Worm (Caenorhabditis elegans) whole organism, midembryonic: ENCODE results near the gene C45H4.21.

Source experiments
- T22C8.4 ChIP-seq: fragments of 200-800 bp; sonication (Bioruptor generic); IDR thresholded peaks from 2 replicates; pipeline ENCODE4 v1.3.6; 2022; ENCODE audit warnings: missing genetic modification characterization, missing compliant biosample characterization
- cog-1 ChIP-seq: sonication (generic microtip); optimal IDR thresholded peaks from 2 replicates; lab custom pipeline; 2016; ENCODE audit warnings: missing genetic modification characterization, missing compliant biosample characterization
- flt-1 ChIP-seq: fragments of 200-800 bp; sonication (Bioruptor generic); IDR thresholded peaks from 2 replicates; pipeline ENCODE4 v1.3.6; 2022; ENCODE audit warnings: missing genetic modification characterization, missing compliant biosample characterization
- klf-2 ChIP-seq: fragments of 200-800 bp; sonication (Bioruptor generic); conservative IDR thresholded peaks from 2 replicates; pipeline ENCODE4 v1.3.6; 2022; ENCODE audit warnings: missing genetic modification reagents, missing genetic modification characterization, missing compliant biosample characterization
- med-1 ChIP-seq: sonication (generic microtip); optimal IDR thresholded peaks from 2 replicates; lab custom pipeline; 2017; ENCODE audit warnings: missing genetic modification characterization, mild to moderate bottlenecking, missing compliant biosample characterization, antibody characterized with exemption, missing genetic modification reagents; ENCODE audit not compliant: insufficient read depth
- ref-1 ChIP-seq: fragments of 200-800 bp; sonication (Bioruptor generic); conservative IDR thresholded peaks from 2 replicates; pipeline ENCODE4 v1.3.6; 2022; ENCODE audit warnings: missing genetic modification reagents, missing genetic modification characterization, missing compliant biosample characterization
- tab-1 ChIP-seq: fragments of 200-800 bp; sonication (Bioruptor generic); IDR thresholded peaks from 2 replicates; pipeline ENCODE4 v1.3.6; 2022; ENCODE audit warnings: missing genetic modification characterization, missing compliant biosample characterization
- ztf-23 ChIP-seq: fragments of 200-800 bp; sonication (Bioruptor generic); IDR thresholded peaks from 2 replicates; pipeline ENCODE4 v1.3.6; 2022; ENCODE audit warnings: missing genetic modification reagents, missing genetic modification characterization, missing compliant biosample characterization
- ztf-29 ChIP-seq: fragments of 200-800 bp; sonication (Bioruptor generic); IDR thresholded peaks from 2 replicates; pipeline ENCODE4 v1.3.6; 2022; ENCODE audit warnings: missing genetic modification reagents, missing genetic modification characterization, missing compliant biosample characterization

C45H4.21 gene

DNA sequence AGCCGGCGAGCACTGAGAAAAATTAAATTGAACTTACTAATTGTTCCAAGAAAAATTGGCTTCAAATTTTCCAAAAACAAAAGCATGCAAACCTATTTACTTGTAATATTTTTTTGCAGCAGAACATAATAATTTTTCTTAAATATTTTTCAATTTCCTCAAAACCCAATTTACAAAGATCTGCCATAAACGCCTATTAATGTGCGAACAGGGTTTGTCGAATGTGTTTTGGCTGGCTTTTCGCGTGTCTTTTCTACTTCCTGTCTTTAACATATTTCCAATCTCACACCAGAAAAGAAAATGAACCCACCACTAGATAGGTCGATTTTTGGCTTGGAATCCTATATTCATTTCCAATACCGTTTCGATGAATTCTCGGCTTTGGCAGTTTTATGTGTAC, 25.9 kb upstream of the C45H4.21 start, which contains the start of gene C45H4.18:
Gene C45H4.18 (plus strand): TSS at position 301 of the 400 bp plus-strand sequence.
- TF ChIP-seq ref-1 (GFP tag; lab: Robert Waterston, UW) (no peak), tab-1 (GFP tag; lab: Robert Waterston, UW) (no peak), klf-2 (GFP tag; lab: Robert Waterston, UW) (no peak), flt-1 (GFP tag; lab: Robert Waterston, UW) (no peak), T22C8.4 (GFP tag; lab: Robert Waterston, UW) (no peak), ztf-29 (GFP tag; lab: Robert Waterston, UW) (no peak), ztf-23 (GFP tag; lab: Robert Waterston, UW) (no peak), med-1 (GFP tag; lab: Kevin White, UChicago) (no peak), cog-1 (no peak)

DNA sequence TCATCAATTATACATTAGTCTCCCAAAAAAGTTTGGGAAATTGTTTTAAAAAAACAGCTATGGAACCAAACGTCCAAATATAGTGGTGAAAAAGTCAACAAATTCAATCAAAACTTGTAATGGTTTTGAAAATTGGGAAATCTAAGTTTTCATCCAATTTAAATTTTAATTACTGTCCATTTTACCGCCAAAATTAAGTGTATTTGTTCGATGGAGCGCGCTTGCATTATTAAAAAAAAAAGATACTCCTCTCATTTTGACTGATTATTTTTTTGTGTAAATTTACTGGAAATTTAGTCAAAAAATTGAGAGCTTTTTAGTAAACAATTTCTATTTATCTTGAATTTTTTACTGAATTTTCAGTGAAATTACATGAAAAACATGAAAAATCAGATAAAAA, 25.1 kb upstream of the C45H4.21 start:
- TF ChIP-seq ref-1 (GFP tag; lab: Robert Waterston, UW) = no peak
- TF ChIP-seq med-1 (GFP tag; lab: Kevin White, UChicago) = no peak
- TF ChIP-seq ztf-29 (GFP tag; lab: Robert Waterston, UW) = no peak
- TF ChIP-seq flt-1 (GFP tag; lab: Robert Waterston, UW) = no peak
- no peak for TF ChIP-seq klf-2 (GFP tag; lab: Robert Waterston, UW)
- no peak for TF ChIP-seq tab-1 (GFP tag; lab: Robert Waterston, UW)
- no peak for TF ChIP-seq T22C8.4 (GFP tag; lab: Robert Waterston, UW)
- TF ChIP-seq ztf-23 (GFP tag; lab: Robert Waterston, UW) = no peak
- no peak for TF ChIP-seq cog-1

DNA sequence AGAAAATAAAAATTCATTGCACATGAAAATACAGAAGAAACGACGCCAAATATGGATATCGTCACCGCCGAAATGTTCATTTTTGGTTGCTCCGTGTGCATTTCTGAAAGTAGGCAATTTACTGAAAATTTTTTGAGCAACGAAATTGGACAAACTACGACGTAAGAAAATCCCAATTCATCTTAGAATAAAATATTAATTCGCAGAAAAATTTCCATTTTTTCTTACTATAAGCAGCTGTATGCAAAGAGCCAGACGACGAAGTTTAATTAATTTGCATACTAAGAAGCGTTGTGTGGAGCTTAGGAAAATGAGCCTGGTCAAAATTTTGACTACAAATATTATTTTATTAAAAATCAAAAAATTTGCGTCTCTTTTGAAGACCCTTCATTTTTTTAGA, 17.3 kb upstream of the C45H4.21 start, which contains the start of gene srbc-19:
Gene srbc-19 (minus strand): TSS at position 101 of the 400 bp plus-strand sequence.
- TF ChIP-seq klf-2 (GFP tag; lab: Robert Waterston, UW) (no peak), ztf-29 (GFP tag; lab: Robert Waterston, UW) (no peak), ref-1 (GFP tag; lab: Robert Waterston, UW) (no peak), T22C8.4 (GFP tag; lab: Robert Waterston, UW) (no peak), flt-1 (GFP tag; lab: Robert Waterston, UW) (no peak), tab-1 (GFP tag; lab: Robert Waterston, UW) (no peak), ztf-23 (GFP tag; lab: Robert Waterston, UW) (no peak)

DNA sequence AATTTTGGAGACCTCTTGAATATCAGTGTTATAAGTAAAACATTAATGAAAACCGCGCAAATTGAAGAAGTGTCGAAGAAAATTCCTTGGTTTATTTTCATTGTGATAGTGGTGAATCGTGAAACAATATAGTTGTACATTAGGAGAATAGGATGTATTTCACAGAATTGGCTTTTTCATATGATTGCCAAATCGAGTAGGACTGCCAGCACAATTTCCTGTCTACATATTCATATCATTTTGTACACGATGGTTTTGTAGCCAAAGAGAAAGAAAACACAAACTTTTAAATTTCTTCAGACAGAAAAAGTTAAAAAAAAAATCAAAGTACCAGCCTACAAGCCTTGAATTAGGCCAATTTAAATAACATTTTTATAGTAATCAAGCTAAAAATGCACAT, 14.4 kb upstream of the C45H4.21 start, which contains the start of gene str-255:
Gene str-255 (minus strand): TSS at position 101 of the 400 bp plus-strand sequence.
- TF ChIP-seq ztf-23 (GFP tag; lab: Robert Waterston, UW) (no peak), ztf-29 (GFP tag; lab: Robert Waterston, UW) (no peak), tab-1 (GFP tag; lab: Robert Waterston, UW) (no peak), ref-1 (GFP tag; lab: Robert Waterston, UW) (no peak)

DNA sequence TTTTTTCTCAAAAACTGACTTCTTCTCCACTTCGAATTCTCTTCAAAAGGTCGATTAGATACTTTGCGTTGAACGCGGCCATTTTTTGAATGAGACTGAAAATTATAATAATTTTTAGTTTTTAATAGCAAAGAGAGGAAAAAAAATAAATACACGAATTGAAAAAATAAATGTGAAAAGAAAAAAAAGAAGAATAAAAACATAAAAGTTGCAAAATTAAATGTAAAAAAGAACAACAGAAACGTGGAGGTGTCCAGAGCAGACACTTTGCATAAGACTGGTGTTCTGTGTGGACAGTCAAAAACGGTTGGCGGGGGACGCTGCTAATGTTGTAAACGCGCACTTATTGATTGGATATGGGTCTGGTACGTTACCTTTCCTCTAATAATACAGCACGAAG, 10.0 kb upstream of the C45H4.21 start, which contains the start of gene C45H4.14:
Gene C45H4.14 (minus strand): TSS at position 101 of the 400 bp plus-strand sequence.
- TF ChIP-seq tab-1 (GFP tag; lab: Robert Waterston, UW) (no peak), ref-1 (GFP tag; lab: Robert Waterston, UW) (no peak), cog-1 (no peak), med-1 (GFP tag; lab: Kevin White, UChicago) (no peak), ztf-29 (GFP tag; lab: Robert Waterston, UW) (no peak), ztf-23 (GFP tag; lab: Robert Waterston, UW) (no peak), flt-1 (GFP tag; lab: Robert Waterston, UW) (no peak), T22C8.4 (GFP tag; lab: Robert Waterston, UW) (no peak), klf-2 (GFP tag; lab: Robert Waterston, UW) (no peak)

DNA sequence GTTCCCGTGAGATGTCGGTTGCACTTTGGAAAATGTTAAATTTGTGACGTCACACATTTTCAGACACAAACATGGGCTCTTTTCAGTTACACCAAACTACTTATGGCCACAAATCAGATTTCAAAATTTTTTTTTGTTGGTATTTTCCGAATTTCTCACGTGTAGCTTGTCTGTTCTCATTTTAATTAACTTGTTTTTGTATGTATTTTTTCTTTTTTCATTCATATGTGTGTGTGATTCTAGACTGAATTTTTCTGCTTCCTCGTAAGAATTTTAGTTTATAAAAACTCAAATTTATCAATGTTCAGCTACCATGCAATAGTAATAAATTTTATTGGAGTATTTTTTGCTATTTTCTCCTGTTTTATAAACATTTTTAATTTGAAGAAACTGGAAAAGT, 7.5 kb upstream of the C45H4.21 start, which contains the start of gene srbc-22:
Gene srbc-22 (plus strand): TSS at position 301 of the 400 bp plus-strand sequence.
- TF ChIP-seq ztf-23 (GFP tag; lab: Robert Waterston, UW) = no peak
- no peak for TF ChIP-seq tab-1 (GFP tag; lab: Robert Waterston, UW)
- no peak for TF ChIP-seq med-1 (GFP tag; lab: Kevin White, UChicago)
- no peak for TF ChIP-seq T22C8.4 (GFP tag; lab: Robert Waterston, UW)
- no peak for TF ChIP-seq klf-2 (GFP tag; lab: Robert Waterston, UW)

DNA sequence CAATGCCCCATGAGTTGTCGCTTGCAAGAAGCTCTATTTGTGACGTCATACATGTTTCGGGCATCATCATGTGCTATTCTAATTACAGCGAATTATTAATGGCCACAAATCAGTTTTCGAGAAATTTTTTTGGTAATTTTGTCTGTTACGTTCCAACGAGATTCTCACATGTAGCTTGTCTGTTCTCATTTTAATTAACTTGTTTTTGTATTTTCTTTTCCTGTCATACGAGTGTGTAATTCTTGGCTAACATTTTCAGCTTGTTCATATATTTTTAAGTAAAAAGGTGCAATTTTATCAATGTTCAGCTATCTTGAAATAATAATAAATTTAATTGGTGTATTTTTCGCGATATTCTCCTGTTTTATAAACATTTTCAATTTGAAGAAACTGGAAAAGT, 5.9 kb upstream of the C45H4.21 start, which contains the start of gene srbc-21:
Gene srbc-21 (plus strand): TSS at position 301 of the 400 bp plus-strand sequence.
- TF ChIP-seq ref-1 (GFP tag; lab: Robert Waterston, UW) (no peak), tab-1 (GFP tag; lab: Robert Waterston, UW) (no peak), klf-2 (GFP tag; lab: Robert Waterston, UW) (no peak), T22C8.4 (GFP tag; lab: Robert Waterston, UW) (no peak), flt-1 (GFP tag; lab: Robert Waterston, UW) (no peak), cog-1 (no peak), ztf-23 (GFP tag; lab: Robert Waterston, UW) (no peak), ztf-29 (GFP tag; lab: Robert Waterston, UW) (no peak), med-1 (GFP tag; lab: Kevin White, UChicago) (no peak)

DNA sequence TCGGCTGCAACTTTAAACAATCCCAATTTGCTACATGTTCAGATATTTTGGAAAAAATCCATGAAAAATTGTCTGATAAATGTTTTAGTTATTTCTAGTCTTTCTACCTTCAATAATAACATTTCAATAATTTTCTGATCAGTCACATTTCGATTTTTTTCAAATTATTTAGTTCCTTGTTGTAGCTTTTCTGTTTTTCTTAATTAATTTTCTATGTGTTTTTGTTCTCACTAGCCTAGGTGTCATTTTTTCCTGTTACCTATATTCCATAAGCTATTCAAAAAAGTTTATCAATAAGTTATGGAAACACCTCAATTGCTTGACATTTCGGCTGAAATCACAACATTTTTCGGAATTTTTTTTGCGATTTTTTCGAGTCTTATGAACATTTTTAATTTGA, 3.9 kb upstream of the C45H4.21 start, which contains the start of gene srbc-23:
Gene srbc-23 (plus strand): TSS at position 301 of the 400 bp plus-strand sequence.
- no peak for TF ChIP-seq ztf-29 (GFP tag; lab: Robert Waterston, UW)

DNA sequence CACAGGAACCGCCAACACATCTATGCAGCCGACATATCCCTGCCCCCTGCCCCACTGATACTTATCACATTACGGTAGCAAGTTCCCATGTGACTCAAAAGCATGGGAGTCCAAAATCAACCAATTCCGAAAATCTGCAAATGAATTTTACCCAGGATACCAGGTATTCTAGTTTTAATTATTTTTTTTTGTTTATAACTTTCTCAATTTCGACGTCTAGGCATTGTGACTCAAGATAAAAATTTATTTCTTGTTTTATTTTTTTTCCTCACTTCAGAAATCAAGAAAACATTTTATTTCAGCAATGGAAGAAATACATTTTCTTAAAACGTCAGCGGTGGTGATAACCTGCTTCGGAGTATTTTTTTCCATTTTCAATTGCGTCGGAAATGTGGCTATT, 2.1 kb upstream of the C45H4.21 start, which contains the start of gene srbc-24:
Gene srbc-24 (plus strand): TSS at position 301 of the 400 bp plus-strand sequence.
- TF ChIP-seq tab-1 (GFP tag; lab: Robert Waterston, UW) (no peak), ref-1 (GFP tag; lab: Robert Waterston, UW) (no peak), ztf-29 (GFP tag; lab: Robert Waterston, UW) (no peak), med-1 (GFP tag; lab: Kevin White, UChicago) (no peak), ztf-23 (GFP tag; lab: Robert Waterston, UW) (no peak), klf-2 (GFP tag; lab: Robert Waterston, UW) (no peak), cog-1 (no peak), flt-1 (GFP tag; lab: Robert Waterston, UW) (no peak), T22C8.4 (GFP tag; lab: Robert Waterston, UW) (no peak)
